Fruit fly (Drosophila melanogaster) whole organism, embryonic: Measurements from ENCODE around the gene Rbbp5.

Experiments used
- CG10147 ChIP-seq: fragments of 200-800 bp; sonication (Bioruptor generic); optimal IDR thresholded peaks from 2 replicates; lab custom pipeline; 2019; ENCODE audit warnings: missing biosample characterization, mild to moderate bottlenecking, missing genetic modification characterization, moderate library complexity
- CG10366 ChIP-seq: fragments of 200-800 bp; sonication (Bioruptor generic); IDR thresholded peaks from 2 replicates; pipeline ENCODE4 v1.3.6; 2022; ENCODE audit warnings: missing biosample characterization, missing genetic modification characterization
- CG10543 ChIP-seq: fragments of 200-800 bp; sonication (Bioruptor generic); optimal IDR thresholded peaks from 3 replicates; lab custom pipeline; 2017; ENCODE audit warnings: missing biosample characterization, mild to moderate bottlenecking, missing genetic modification characterization, moderate library complexity
- CG12391 ChIP-seq: fragments of 200-800 bp; sonication (Bioruptor generic); optimal IDR thresholded peaks from 3 replicates; lab custom pipeline; 2018; ENCODE audit warnings: missing biosample characterization, mild to moderate bottlenecking, missing genetic modification characterization, moderate library complexity
- CG16815 ChIP-seq: fragments of 200-800 bp; sonication (Bioruptor generic); optimal IDR thresholded peaks from 3 replicates; lab custom pipeline; 2017; ENCODE audit warnings: missing biosample characterization, mild to moderate bottlenecking, missing genetic modification characterization
- CG17568 ChIP-seq: fragments of 200-800 bp; sonication (Bioruptor generic); optimal IDR thresholded peaks from 2 replicates; lab custom pipeline; 2018; ENCODE audit warnings: missing biosample characterization, mild to moderate bottlenecking, missing genetic modification characterization, moderate library complexity
- CG1792 ChIP-seq: fragments of 200-800 bp; sonication (Bioruptor generic); optimal IDR thresholded peaks from 2 replicates; lab custom pipeline; 2016; ENCODE audit warnings: missing biosample characterization, missing genetic modification characterization
- CG18262 ChIP-seq: fragments of 200-800 bp; optimal IDR thresholded peaks from 3 replicates; lab custom pipeline; 2019; ENCODE audit warnings: missing biosample characterization, mild to moderate bottlenecking, missing genetic modification characterization, moderate library complexity
- CG18764 ChIP-seq: fragments of 200-800 bp; sonication (Bioruptor generic); optimal IDR thresholded peaks from 3 replicates; lab custom pipeline; 2016; ENCODE audit warnings: missing biosample characterization, missing genetic modification characterization
- CG2875 ChIP-seq: fragments of 200-800 bp; sonication (Bioruptor generic); optimal IDR thresholded peaks from 2 replicates; lab custom pipeline; 2017; ENCODE audit warnings: missing biosample characterization, mild to moderate bottlenecking, missing genetic modification characterization, missing genetic modification reagents
- CG31224 ChIP-seq: fragments of 200-800 bp; sonication (Bioruptor generic); IDR thresholded peaks from 2 replicates; pipeline ENCODE4 v1.3.6; 2022; ENCODE audit warnings: missing biosample characterization, missing genetic modification characterization
- CG4424 ChIP-seq: fragments of 200-800 bp; sonication (Bioruptor generic); optimal IDR thresholded peaks from 3 replicates; lab custom pipeline; 2016; ENCODE audit warnings: missing biosample characterization, missing genetic modification characterization
- CG6813 ChIP-seq: fragments of 200-800 bp; sonication (Bioruptor generic); optimal IDR thresholded peaks from 2 replicates; lab custom pipeline; 2017; ENCODE audit warnings: missing biosample characterization, missing genetic modification characterization, mild to moderate bottlenecking, moderate library complexity, missing genetic modification reagents
- CG6854 ChIP-seq: fragments of 200-800 bp; sonication (Bioruptor generic); optimal IDR thresholded peaks from 3 replicates; lab custom pipeline; 2017; ENCODE audit warnings: missing biosample characterization, mild to moderate bottlenecking, missing genetic modification characterization
- CG7963 ChIP-seq: fragments of 200-800 bp; sonication (Bioruptor generic); IDR thresholded peaks from 3 replicates; pipeline ENCODE4 v1.3.6; 2022; ENCODE audit warnings: missing biosample characterization, missing genetic modification characterization; ENCODE audit not compliant: partially characterized antibody
- CG8924 ChIP-seq: fragments of 200-800 bp; optimal IDR thresholded peaks from 3 replicates; lab custom pipeline; 2019; ENCODE audit warnings: missing biosample characterization, mild to moderate bottlenecking, missing genetic modification characterization, moderate library complexity
- CG9609 ChIP-seq: fragments of 200-800 bp; sonication (Bioruptor generic); optimal IDR thresholded peaks from 3 replicates; lab custom pipeline; 2016; ENCODE audit warnings: missing biosample characterization, missing genetic modification characterization
- CG9727 ChIP-seq: fragments of 200-800 bp; sonication (Bioruptor generic); optimal IDR thresholded peaks from 3 replicates; lab custom pipeline; 2017; ENCODE audit warnings: missing biosample characterization, mild to moderate bottlenecking, missing genetic modification characterization
- CG9797 ChIP-seq: fragments of 200-800 bp; sonication (Bioruptor generic); optimal IDR thresholded peaks from 3 replicates; lab custom pipeline; 2018; ENCODE audit warnings: missing biosample characterization, mild to moderate bottlenecking, missing genetic modification characterization
- CHES-1-like ChIP-seq: fragments of 200-800 bp; sonication (Bioruptor generic); optimal IDR thresholded peaks from 2 replicates; lab custom pipeline; 2016; ENCODE audit warnings: missing biosample characterization, missing genetic modification characterization
- CoRest ChIP-seq: fragments of 200-800 bp; sonication (Bioruptor generic); optimal IDR thresholded peaks from 3 replicates; lab custom pipeline; 2018; ENCODE audit warnings: missing biosample characterization, mild to moderate bottlenecking, missing genetic modification characterization, moderate library complexity
- CrebB ChIP-seq: fragments of 200-800 bp; sonication (Bioruptor generic); optimal IDR thresholded peaks from 3 replicates; lab custom pipeline; 2018; ENCODE audit warnings: missing biosample characterization, mild to moderate bottlenecking, missing genetic modification characterization
- Dek ChIP-seq: fragments of 200-800 bp; sonication (Bioruptor generic); optimal IDR thresholded peaks from 3 replicates; lab custom pipeline; 2019; ENCODE audit warnings: missing biosample characterization, mild to moderate bottlenecking, missing genetic modification characterization, moderate library complexity
- HLH4C ChIP-seq: fragments of 200-800 bp; sonication (Bioruptor generic); IDR thresholded peaks from 3 replicates; pipeline ENCODE4 v1.3.6; 2022; ENCODE audit warnings: missing biosample characterization, missing genetic modification characterization; ENCODE audit not compliant: partially characterized antibody
- Hand ChIP-seq: fragments of 200-800 bp; sonication (Bioruptor generic); optimal IDR thresholded peaks from 2 replicates; lab custom pipeline; 2017; ENCODE audit warnings: mild to moderate bottlenecking, missing biosample characterization, missing genetic modification reagents, missing genetic modification characterization
- Hmx ChIP-seq: fragments of 200-800 bp; sonication (Bioruptor generic); optimal IDR thresholded peaks from 2 replicates; lab custom pipeline; 2016; ENCODE audit warnings: missing biosample characterization, missing genetic modification characterization
- Hr78 ChIP-seq, 2 experiments: fragments of 200-800 bp in 1 of 2; fragments of >200 bp in 1 of 2; sonication (Bioruptor generic) in 1 of 2; optimal IDR thresholded peaks; 2 replicates each; lab custom pipeline; 2017 to 2019; ENCODE audit warnings: missing biosample characterization in 2 of 2, missing genetic modification characterization in 2 of 2, mild to moderate bottlenecking in 1 of 2, moderate library complexity in 1 of 2
- Hsf ChIP-seq: fragments of 200-800 bp; sonication (Bioruptor generic); optimal IDR thresholded peaks from 3 replicates; lab custom pipeline; 2016; ENCODE audit warnings: missing biosample characterization, missing genetic modification characterization
- NK7.1 ChIP-seq: fragments of 200-800 bp; sonication (Bioruptor generic); optimal IDR thresholded peaks from 3 replicates; lab custom pipeline; 2016; ENCODE audit warnings: missing biosample characterization, missing genetic modification characterization
- Oli ChIP-seq: fragments of 200-800 bp; sonication (Bioruptor generic); optimal IDR thresholded peaks from 2 replicates; lab custom pipeline; 2018; ENCODE audit warnings: missing biosample characterization, mild to moderate bottlenecking, missing genetic modification characterization, moderate library complexity
- Poxn ChIP-seq: fragments of 200-800 bp; sonication (Bioruptor generic); IDR thresholded peaks from 2 replicates; pipeline ENCODE4 v1.3.6; 2022; ENCODE audit warnings: missing biosample characterization, missing genetic modification characterization
- Ravus ChIP-seq: fragments of 200-800 bp; sonication (Bioruptor generic); IDR thresholded peaks from 2 replicates; pipeline ENCODE4 v1.3.6; 2022; ENCODE audit warnings: missing biosample characterization, missing genetic modification characterization
- Spps ChIP-seq: fragments of 200-800 bp; sonication (Bioruptor generic); optimal IDR thresholded peaks from 2 replicates; lab custom pipeline; 2018; ENCODE audit warnings: missing biosample characterization, mild to moderate bottlenecking, missing genetic modification characterization
- TFAM ChIP-seq: fragments of 200-800 bp; sonication (Bioruptor generic); optimal IDR thresholded peaks from 2 replicates; lab custom pipeline; 2017; ENCODE audit warnings: missing biosample characterization, missing genetic modification characterization, inconsistent platforms
- Tbp ChIP-seq: fragments of >200 bp; optimal IDR thresholded peaks from 2 replicates; lab custom pipeline; 2018; ENCODE audit warnings: missing biosample characterization, missing genetic modification characterization
- ash1 ChIP-seq: fragments of 200-800 bp; sonication (Bioruptor generic); optimal IDR thresholded peaks from 2 replicates; lab custom pipeline; 2018; ENCODE audit warnings: missing biosample characterization, mild to moderate bottlenecking, missing genetic modification characterization
- cato ChIP-seq: fragments of 200-800 bp; sonication (Bioruptor generic); optimal IDR thresholded peaks from 2 replicates; lab custom pipeline; 2016; ENCODE audit warnings: missing biosample characterization, missing genetic modification characterization, borderline replicate concordance
- eve ChIP-seq, 2 experiments: fragments of >200 bp; optimal IDR thresholded peaks; 2 replicates each; lab custom pipeline; 2017; ENCODE audit warnings: missing biosample characterization in 2 of 2, missing genetic modification characterization in 2 of 2
- fd64A ChIP-seq: fragments of 200-800 bp; sonication (Bioruptor generic); optimal IDR thresholded peaks from 3 replicates; lab custom pipeline; 2018; ENCODE audit warnings: missing biosample characterization, mild to moderate bottlenecking, missing genetic modification characterization
- fd96Cb ChIP-seq: fragments of 200-800 bp; sonication (Bioruptor generic); optimal IDR thresholded peaks from 2 replicates; lab custom pipeline; 2018; ENCODE audit warnings: missing biosample characterization, mild to moderate bottlenecking, missing genetic modification characterization, moderate library complexity
- ham ChIP-seq: fragments of 200-800 bp; sonication (Bioruptor generic); IDR thresholded peaks from 2 replicates; pipeline ENCODE4 v1.3.6; 2022; ENCODE audit warnings: missing biosample characterization, missing genetic modification characterization
- hth ChIP-seq: fragments of >200 bp; optimal IDR thresholded peaks from 2 replicates; lab custom pipeline; 2017; ENCODE audit warnings: inconsistent platforms
- mirr ChIP-seq: fragments of 200-800 bp; sonication (Bioruptor generic); optimal IDR thresholded peaks from 3 replicates; lab custom pipeline; 2018; ENCODE audit warnings: missing biosample characterization, mild to moderate bottlenecking, missing genetic modification characterization
- oc ChIP-seq: fragments of 200-800 bp; sonication (Bioruptor generic); optimal IDR thresholded peaks from 2 replicates; lab custom pipeline; 2018; ENCODE audit warnings: missing biosample characterization, mild to moderate bottlenecking, missing genetic modification characterization, moderate library complexity
- repo ChIP-seq: fragments of 200-800 bp; sonication (Bioruptor generic); optimal IDR thresholded peaks from 2 replicates; lab custom pipeline; 2016; ENCODE audit warnings: missing biosample characterization, missing genetic modification characterization
- run ChIP-seq: fragments of 200-800 bp; sonication (Bioruptor generic); optimal IDR thresholded peaks from 3 replicates; lab custom pipeline; 2018; ENCODE audit warnings: missing biosample characterization, mild to moderate bottlenecking, missing genetic modification characterization
- sens ChIP-seq: fragments of 200-800 bp; sonication (Bioruptor generic); peaks from one replicate; lab custom pipeline; 2016; ENCODE audit warnings: missing biosample characterization, missing genetic modification characterization
- sima ChIP-seq: fragments of 200-800 bp; sonication (Bioruptor generic); optimal IDR thresholded peaks from 2 replicates; lab custom pipeline; 2016; ENCODE audit warnings: missing biosample characterization, missing genetic modification characterization
- sqz ChIP-seq: fragments of 200-800 bp; sonication (Bioruptor generic); optimal IDR thresholded peaks from 3 replicates; lab custom pipeline; 2018; ENCODE audit warnings: missing biosample characterization, mild to moderate bottlenecking, missing genetic modification characterization
- stc ChIP-seq: fragments of 200-800 bp; sonication (Bioruptor generic); IDR thresholded peaks from 2 replicates; pipeline ENCODE4 v1.3.6; 2022; ENCODE audit warnings: missing biosample characterization, missing genetic modification characterization
- yki ChIP-seq: fragments of >200 bp; optimal IDR thresholded peaks from 3 replicates; lab custom pipeline; 2018

The Rbbp5 gene

DNA sequence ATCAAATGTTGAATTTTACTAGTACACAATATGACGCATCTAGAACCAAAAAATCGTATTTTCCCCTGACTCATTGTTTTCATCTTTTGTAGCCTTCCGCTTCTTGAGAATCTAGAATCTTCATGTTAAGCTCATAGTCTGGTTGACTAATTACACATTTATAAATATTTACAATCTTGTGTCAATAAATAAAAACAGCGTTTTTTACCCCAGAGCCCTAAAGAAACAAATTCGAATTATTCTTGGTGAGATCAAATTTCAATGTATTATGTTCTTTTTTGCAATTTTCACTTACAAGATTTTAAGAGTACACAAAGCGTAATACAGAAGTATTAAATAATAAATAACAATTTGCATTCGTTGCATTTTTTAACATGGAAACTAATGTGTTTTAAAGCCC is 48.3 kb upstream of the Rbbp5 start:
- TF ChIP-seq NK7.1 (GFP tag; lab: Kevin White, UChicago) = no peak
- no peak for TF ChIP-seq Oli (tag; lab: Kevin White, UChicago)
- TF ChIP-seq CG9727 (GFP tag; lab: Kevin White, UChicago) = no peak
- TF ChIP-seq yki = no peak
- TF ChIP-seq ash1 = no peak
- TF ChIP-seq Tbp (GFP tag; lab: Kevin White, UChicago) = no peak
- TF ChIP-seq TFAM = no peak
- peak; percentile 31 for TF ChIP-seq CG6813 (GFP tag; lab: Kevin White, UChicago)
- no peak for TF ChIP-seq Ravus (GFP tag; lab: Robert Waterston, UW)
- TF ChIP-seq Hand (GFP tag; lab: Kevin White, UChicago) = no peak
- no peak for TF ChIP-seq cato
- no peak for TF ChIP-seq Poxn (GFP tag; lab: Robert Waterston, UW)
- no peak for TF ChIP-seq oc (tag; lab: Kevin White, UChicago)
- TF ChIP-seq CG31224 (GFP tag; lab: Robert Waterston, UW) = no peak
- TF ChIP-seq mirr (GFP tag; lab: Kevin White, UChicago) = no peak
- TF ChIP-seq CG12391 (tag; lab: Kevin White, UChicago) = no peak
- no peak for TF ChIP-seq Spps (tag; lab: Kevin White, UChicago)
- no peak for TF ChIP-seq CG16815 (GFP tag; lab: Kevin White, UChicago)
- TF ChIP-seq HLH4C (GFP tag; lab: Robert Waterston, UW) = no peak
- TF ChIP-seq Hmx (GFP tag; lab: Kevin White, UChicago) = peak; percentile 44
- peak in 1 of 2 experiments; percentile 58 for TF ChIP-seq eve (GFP tag; optimal IDR thresholded peaks at IDR 0.05; lab: Kevin White, UChicago)
- TF ChIP-seq fd64A (GFP tag; lab: Kevin White, UChicago) = no peak
- TF ChIP-seq CG8924 (tag; lab: Kevin White, UChicago) = no peak
- no peak for TF ChIP-seq sima (GFP tag; lab: Kevin White, UChicago)
- TF ChIP-seq CG17568 = peak; percentile 19
- no peak for TF ChIP-seq CG18262 (tag; lab: Kevin White, UChicago)

DNA sequence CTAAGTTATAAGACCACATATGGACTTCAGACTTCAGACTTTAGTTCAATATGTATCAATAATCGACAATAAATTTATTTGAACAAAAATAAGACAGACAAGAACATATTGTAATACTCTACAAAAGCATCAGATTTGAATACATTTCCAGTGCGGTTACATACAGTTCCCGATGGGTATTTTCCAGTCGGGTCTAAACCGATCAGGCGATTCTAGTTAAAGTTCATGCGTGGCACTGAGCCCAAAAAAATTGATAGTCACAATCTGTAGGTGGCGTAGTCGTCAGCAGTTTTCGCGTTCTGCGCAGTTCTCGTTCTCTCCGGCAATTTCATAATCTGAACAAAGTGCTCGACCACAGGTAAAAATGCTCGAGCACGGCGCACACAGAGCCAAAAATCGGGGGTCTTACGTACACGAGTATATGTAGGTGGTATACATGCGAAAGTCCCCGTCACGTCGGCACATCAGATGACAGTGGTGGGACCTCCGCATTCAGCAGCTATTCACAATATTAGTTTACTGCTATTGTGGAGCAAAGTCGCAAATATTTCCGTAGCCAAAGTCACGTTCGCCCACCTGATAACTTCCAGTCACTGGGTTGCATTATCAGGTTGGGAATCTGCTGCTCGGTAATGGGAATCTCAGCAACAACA is 47.6 kb upstream of the Rbbp5 start:
- TF ChIP-seq CrebB (tag; lab: Kevin White, UChicago) = peak; percentile 44
- TF ChIP-seq CG7963 (GFP tag; lab: Robert Waterston, UW) = no peak
- peak; percentile 9 for TF ChIP-seq fd96Cb (tag; lab: Kevin White, UChicago)
- no peak for TF ChIP-seq repo
- TF ChIP-seq CG9609 (GFP tag; lab: Kevin White, UChicago) = no peak
- peak; percentile 28 for TF ChIP-seq Dek (tag; lab: Kevin White, UChicago)
- peak; percentile 31; the same call in 1 of the 2 replicates for TF ChIP-seq CG10366 (GFP tag; lab: Robert Waterston, UW)
- TF ChIP-seq Hsf = peak; percentile 62
- no peak for TF ChIP-seq CG4424 (GFP tag; lab: Kevin White, UChicago)
- no peak for TF ChIP-seq stc
- TF ChIP-seq CG2875 = no peak
- no peak for TF ChIP-seq run
- peak; percentile 52 for TF ChIP-seq sens (GFP tag; lab: Kevin White, UChicago)
- no peak for TF ChIP-seq sqz (GFP tag; lab: Kevin White, UChicago)
- no peak for TF ChIP-seq Hr78 (GFP tag; optimal IDR thresholded peaks at IDR 0.05; lab: Kevin White, UChicago)
- TF ChIP-seq CHES-1-like (GFP tag; lab: Kevin White, UChicago) = no peak
- TF ChIP-seq CG9797 = no peak
- no peak for TF ChIP-seq CG18764 (GFP tag; lab: Kevin White, UChicago)
- peak; percentile 25 for TF ChIP-seq CG1792 (GFP tag; lab: Kevin White, UChicago)
- no peak for TF ChIP-seq ham (GFP tag; lab: Robert Waterston, UW)
- peak; percentile 90 for TF ChIP-seq CG10543 (GFP tag; lab: Kevin White, UChicago)
- peak; percentile 57 for TF ChIP-seq CoRest
- peak; percentile 3 for TF ChIP-seq CG10147
- TF ChIP-seq CG6854 (GFP tag; lab: Kevin White, UChicago) = peak; percentile 32
- no peak for TF ChIP-seq hth (lab: Kevin White, UChicago)
